Fruit fly (Drosophila melanogaster) Kc167 (cell line): ENCODE results near the gene scu.

Experiments
- Myc ChIP-seq: fragments of >200 bp; optimal IDR thresholded peaks from 2 replicates; lab custom pipeline; 2017; ENCODE audit warnings: missing external identifiers
- h ChIP-seq: fragments of >200 bp; optimal IDR thresholded peaks from 3 replicates; lab custom pipeline; 2018; ENCODE audit warnings: missing external identifiers
- insv ChIP-seq: fragments of >200 bp; optimal IDR thresholded peaks from 3 replicates; lab custom pipeline; 2018; ENCODE audit warnings: missing external identifiers

- TF ChIP-seq h (lab: Kevin White, UChicago) (no peak), Myc (lab: Kevin White, UChicago) (no peak), insv (no peak)
These were observed 34.5 kb downstream of the scu start for dm6 chrX:18125520-18125919.
